Fruit fly (Drosophila melanogaster): Measurements from ENCODE around the gene ppk28.
A peak's percentile ranks its signal among the peaks of the same experiment; 100 is the strongest.

ppk28 gene

dm6 chrX:16816500-16816899 is 10.6 kb downstream of the ppk28 start (continued):
- peak; percentile 7 for TF ChIP-seq Ets65A (GFP tag)
- TF ChIP-seq Adf1 (GFP tag; IDR thresholded peaks at IDR 0.05) = peak; percentile 83
- no peak for TF ChIP-seq CG10366 (GFP tag; IDR thresholded peaks at IDR 0.05)
- peak; percentile 12 for TF ChIP-seq CG7556 (GFP tag; optimal IDR thresholded peaks at IDR 0.05)
- TF ChIP-seq row (GFP tag; IDR thresholded peaks at IDR 0.05) = peak; percentile 56
- TF ChIP-seq CG9727 (GFP tag; optimal IDR thresholded peaks at IDR 0.05) = peak; percentile 0
- TF ChIP-seq CG5180 (GFP tag; optimal IDR thresholded peaks at IDR 0.05) = no peak
- TF ChIP-seq Sry-β (GFP tag; optimal IDR thresholded peaks at IDR 0.05) = peak; percentile 85

DNA sequence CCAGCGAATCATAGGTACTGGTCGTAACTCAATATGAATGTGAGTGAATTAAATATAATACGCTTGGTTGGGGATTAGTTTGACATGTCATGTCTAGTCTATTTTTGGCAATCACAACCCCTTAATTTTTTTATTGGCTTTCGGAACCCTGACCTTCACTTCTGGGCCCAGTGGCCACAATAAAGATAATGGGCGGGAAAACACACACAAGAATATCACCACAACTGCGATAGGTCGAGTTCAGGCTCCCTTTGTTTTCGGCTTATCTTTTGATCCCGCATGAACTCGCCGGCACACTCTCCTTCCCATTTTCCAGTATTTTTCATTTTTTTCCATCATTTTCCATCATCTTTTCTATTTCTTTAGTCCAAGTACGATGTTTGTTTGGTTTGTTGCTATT is 12.3 kb downstream of the ppk28 start:
- TF ChIP-seq TFAM (GFP tag; optimal IDR thresholded peaks at IDR 0.05) (no peak), slp2 (GFP tag; optimal IDR thresholded peaks at IDR 0.05) (no peak), CG31365 (tag; optimal IDR thresholded peaks at IDR 0.05) (no peak), dati (GFP tag; IDR thresholded peaks at IDR 0.05) (no peak), Elba2 (GFP tag; optimal IDR thresholded peaks at IDR 0.05) (no peak), sisA (GFP tag; IDR thresholded peaks at IDR 0.05) (no peak), Ets65A (GFP tag) (no peak), CG17612 (GFP tag; IDR thresholded peaks at IDR 0.05) (no peak), CG14667 (GFP tag; IDR thresholded peaks at IDR 0.05) (no peak), CG10654 (GFP tag; optimal IDR thresholded peaks at IDR 0.05) (no peak), en (GFP tag; optimal IDR thresholded peaks at IDR 0.05) (no peak), Doc3 (GFP tag; IDR thresholded peaks at IDR 0.05; ENCODE audit: partially characterized antibody) (no peak), CG17385 (GFP tag; optimal IDR thresholded peaks at IDR 0.05) (no peak), CG32532 (GFP tag; IDR thresholded peaks at IDR 0.05) (no peak), Hsf (GFP tag; optimal IDR thresholded peaks at IDR 0.05) (no peak)

DNA sequence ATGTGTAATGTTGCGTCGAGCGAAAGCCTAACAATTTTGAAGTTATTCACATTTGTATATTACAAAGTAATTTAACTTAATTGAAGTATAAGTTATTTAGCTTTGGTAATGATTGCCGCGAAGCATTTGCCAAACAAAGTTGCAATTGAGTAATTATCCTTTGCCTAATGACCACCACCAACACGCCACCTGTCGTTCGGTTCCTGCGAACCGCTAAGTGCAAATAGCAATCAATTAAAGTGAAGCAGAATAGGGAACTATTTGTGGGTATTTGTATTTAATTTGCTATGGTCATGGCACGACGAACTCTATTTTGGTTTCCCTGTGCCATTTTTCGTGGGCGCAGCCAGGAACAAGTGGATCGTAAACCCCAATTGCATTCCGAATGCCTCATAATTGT is 14.8 kb downstream of the ppk28 start:
- no peak for TF ChIP-seq CG8478 (optimal IDR thresholded peaks at IDR 0.05)
- TF ChIP-seq hkb (optimal IDR thresholded peaks at IDR 0.05) = no peak
- no peak for TF ChIP-seq hkb (GFP tag; IDR thresholded peaks at IDR 0.05)
- TF ChIP-seq CG10979 (tag; optimal IDR thresholded peaks at IDR 0.05) = peak; percentile 73
- no peak for TF ChIP-seq Jarid2 (GFP tag; optimal IDR thresholded peaks at IDR 0.05)
- TF ChIP-seq CTCF (GFP tag; optimal IDR thresholded peaks at IDR 0.05) = peak; percentile 72
- no peak for TF ChIP-seq CG31365 (tag; optimal IDR thresholded peaks at IDR 0.05)

- TF ChIP-seq CG4360 (GFP tag; IDR thresholded peaks at IDR 0.05) = no peak
- no peak for TF ChIP-seq hbn (GFP tag; IDR thresholded peaks at IDR 0.05; ENCODE audit: partially characterized antibody)
- TF ChIP-seq CG7839 (tag; optimal IDR thresholded peaks at IDR 0.05) = peak; percentile 13
- TF ChIP-seq Sox100B (GFP tag; optimal IDR thresholded peaks at IDR 0.05) = peak; percentile 9
- no peak for TF ChIP-seq GATAe (GFP tag; conservative IDR thresholded peaks at IDR 0.05)
- TF ChIP-seq lmd (GFP tag; IDR thresholded peaks at IDR 0.05) = no peak
- TF ChIP-seq bigmax (GFP tag; optimal IDR thresholded peaks at IDR 0.05) = no peak
- TF ChIP-seq Hr51 (GFP tag; optimal IDR thresholded peaks at IDR 0.05) = peak in 1 of 2 experiments; percentile 4
- TF ChIP-seq esg (GFP tag; conservative IDR thresholded peaks at IDR 0.05) = no peak
- TF ChIP-seq CG2889 (GFP tag; IDR thresholded peaks at IDR 0.05) = no peak
- TF ChIP-seq MBD-R2 (GFP tag; IDR thresholded peaks at IDR 0.05) = no peak
- TF ChIP-seq CG11504 (tag; optimal IDR thresholded peaks at IDR 0.05) = peak; percentile 48
- TF ChIP-seq Usf (GFP tag; optimal IDR thresholded peaks at IDR 0.05) = no peak
- TF ChIP-seq Doc3 (GFP tag; IDR thresholded peaks at IDR 0.05; ENCODE audit: partially characterized antibody) = no peak
- TF ChIP-seq CG8924 (tag; optimal IDR thresholded peaks at IDR 0.05) = no peak
- no peak for TF ChIP-seq CG13287 (GFP tag; IDR thresholded peaks at IDR 0.05; ENCODE audit: partially characterized antibody)
- TF ChIP-seq CG14965 (GFP tag; optimal IDR thresholded peaks at IDR 0.05; ENCODE audit: borderline replicate concordance) = no peak
- no peak for TF ChIP-seq CG3995 (GFP tag; optimal IDR thresholded peaks at IDR 0.05)
- peak; percentile 33; the same call in 1 of the 2 replicates for TF ChIP-seq CG31441 (GFP tag; IDR thresholded peaks at IDR 0.05)
- no peak for TF ChIP-seq CG12071 (GFP tag; optimal IDR thresholded peaks at IDR 0.05)
- no peak for TF ChIP-seq chinmo (GFP tag; IDR thresholded peaks at IDR 0.05; ENCODE audit: partially characterized antibody)
- TF ChIP-seq HLH3B (GFP tag; IDR thresholded peaks at IDR 0.05) = 0 out of 2 replicates have a peak, but pooled peaks have one; percentile 16
- no peak for TF ChIP-seq mirr (GFP tag; optimal IDR thresholded peaks at IDR 0.05)
Observed at dm6 chrX:16821216-16821615, 15.3 kb downstream of the ppk28 start.

Measured in whole organism, embryonic.